Worm (Caenorhabditis elegans) whole organism, L2 larva: ENCODE results near the gene C18B10.6.
A peak's percentile ranks its signal among the peaks of the same experiment; 100 is the strongest.
"Not testable (repeated sequence)": the region's sequence is repeated elsewhere in the genome, so short reads cannot be mapped to it uniquely, and the experiment has no call there.

Experiments
- alr-1 ChIP-seq: fragments of 150-350 bp; optimal IDR thresholded peaks from 2 replicates; lab custom pipeline; 2014; ENCODE audit warnings: missing biosample characterization, missing genetic modification characterization
- aly-2 ChIP-seq: fragments of 150-350 bp; optimal IDR thresholded peaks from 2 replicates; lab custom pipeline; 2014; ENCODE audit warnings: missing biosample characterization, missing genetic modification characterization
- ama-1 ChIP-seq: fragments of 150-350 bp; optimal IDR thresholded peaks from 2 replicates; lab custom pipeline; 2018; ENCODE audit warnings: inconsistent platforms
- ceh-82 ChIP-seq: fragments of 150-350 bp; optimal IDR thresholded peaks from 2 replicates; lab custom pipeline; 2014; ENCODE audit warnings: missing biosample characterization, missing genetic modification characterization
- dmd-4 ChIP-seq: sonication (generic microtip); optimal IDR thresholded peaks from 2 replicates; lab custom pipeline; 2017; ENCODE audit warnings: missing biosample characterization, missing genetic modification characterization
- egl-27 ChIP-seq: sonication (generic microtip); optimal IDR thresholded peaks from 3 replicates; lab custom pipeline; 2017; ENCODE audit warnings: missing biosample characterization, missing genetic modification reagents, missing genetic modification characterization
- elt-1 ChIP-seq: fragments of 150-350 bp; optimal IDR thresholded peaks from 2 replicates; lab custom pipeline; 2014; ENCODE audit warnings: missing biosample characterization, missing genetic modification characterization
- elt-3 ChIP-seq: sonication (generic microtip); optimal IDR thresholded peaks from 2 replicates; lab custom pipeline; 2017; ENCODE audit warnings: missing biosample characterization, missing genetic modification characterization
- fos-1 ChIP-seq: fragments of 150-350 bp; optimal IDR thresholded peaks from 2 replicates; lab custom pipeline; 2014; ENCODE audit warnings: missing biosample characterization, missing genetic modification characterization
- gmeb-1 ChIP-seq: fragments of 150-350 bp; optimal IDR thresholded peaks from 2 replicates; lab custom pipeline; 2014; ENCODE audit warnings: missing biosample characterization, missing genetic modification characterization
- lin-11 ChIP-seq: fragments of 150-350 bp; sonication (generic microtip); optimal IDR thresholded peaks from 2 replicates; lab custom pipeline; 2014; ENCODE audit warnings: missing biosample characterization, missing genetic modification characterization, inconsistent platforms, mixed read lengths
- lin-13 ChIP-seq: fragments of 150-350 bp; optimal IDR thresholded peaks from 2 replicates; lab custom pipeline; 2014; ENCODE audit warnings: missing biosample characterization, missing genetic modification reagents, missing genetic modification characterization
- lin-39 ChIP-seq: fragments of 150-350 bp; optimal IDR thresholded peaks from 2 replicates; lab custom pipeline; 2014; ENCODE audit warnings: missing biosample characterization, missing genetic modification reagents, missing genetic modification characterization
- mab-5 ChIP-seq: fragments of 150-350 bp; optimal IDR thresholded peaks from 2 replicates; lab custom pipeline; 2014; ENCODE audit warnings: missing biosample characterization, missing genetic modification characterization
- mbf-1 ChIP-seq: sonication (generic microtip); optimal IDR thresholded peaks from 2 replicates; lab custom pipeline; 2017; ENCODE audit warnings: missing biosample characterization, missing genetic modification characterization
- mdl-1 ChIP-seq, 2 experiments: fragments of 150-350 bp in 1 of 2; sonication (generic microtip) in 1 of 2; optimal IDR thresholded peaks; 2 replicates each; lab custom pipeline; 2017; ENCODE audit warnings: missing biosample characterization in 2 of 2, missing genetic modification characterization in 2 of 2
- nhr-10 ChIP-seq: sonication (generic microtip); optimal IDR thresholded peaks from 2 replicates; lab custom pipeline; 2017; ENCODE audit warnings: missing biosample characterization, missing genetic modification characterization
- nhr-11 ChIP-seq: fragments of 150-350 bp; optimal IDR thresholded peaks from 2 replicates; lab custom pipeline; 2014; ENCODE audit warnings: missing biosample characterization, missing genetic modification characterization
- nhr-12 ChIP-seq: fragments of 150-350 bp; optimal IDR thresholded peaks from 2 replicates; lab custom pipeline; 2014; ENCODE audit warnings: missing biosample characterization, missing genetic modification characterization
- nhr-129 ChIP-seq: fragments of 150-350 bp; optimal IDR thresholded peaks from 2 replicates; lab custom pipeline; 2014; ENCODE audit warnings: missing biosample characterization, missing genetic modification characterization
- nhr-21 ChIP-seq: fragments of 150-350 bp; optimal IDR thresholded peaks from 2 replicates; lab custom pipeline; 2014; ENCODE audit warnings: missing biosample characterization, missing genetic modification characterization
- nhr-23 ChIP-seq: fragments of 150-350 bp; optimal IDR thresholded peaks from 2 replicates; lab custom pipeline; 2014; ENCODE audit warnings: missing biosample characterization, missing genetic modification reagents, missing genetic modification characterization
- nhr-237 ChIP-seq: fragments of 150-350 bp; optimal IDR thresholded peaks from 2 replicates; lab custom pipeline; 2014; ENCODE audit warnings: missing biosample characterization, missing genetic modification characterization
- nhr-25 ChIP-seq: fragments of 150-350 bp; sonication (generic microtip); optimal IDR thresholded peaks from 3 replicates; lab custom pipeline; 2014; ENCODE audit warnings: missing biosample characterization, missing genetic modification characterization
- nhr-77 ChIP-seq: fragments of 150-350 bp; optimal IDR thresholded peaks from 2 replicates; lab custom pipeline; 2014; ENCODE audit warnings: missing biosample characterization, missing genetic modification characterization
- peb-1 ChIP-seq: fragments of 150-350 bp; optimal IDR thresholded peaks from 2 replicates; lab custom pipeline; 2014; ENCODE audit warnings: missing biosample characterization, missing genetic modification characterization
- sem-4 ChIP-seq: fragments of 150-350 bp; optimal IDR thresholded peaks from 2 replicates; lab custom pipeline; 2014; ENCODE audit warnings: missing biosample characterization, missing genetic modification reagents, missing genetic modification characterization
- sma-3 ChIP-seq: sonication (generic microtip); optimal IDR thresholded peaks from 2 replicates; lab custom pipeline; 2016; ENCODE audit warnings: missing genetic modification reagents, missing genetic modification characterization, missing compliant biosample characterization
- sma-9 ChIP-seq, 2 experiments: fragments of 150-350 bp in 1 of 2; sonication (generic microtip) in 1 of 2; optimal IDR thresholded peaks; 2 replicates each; lab custom pipeline; 2014 to 2016; ENCODE audit warnings: missing genetic modification characterization in 2 of 2, mild to moderate bottlenecking in 1 of 2, missing biosample characterization in 1 of 2, missing compliant biosample characterization in 1 of 2, missing genetic modification reagents in 1 of 2, moderate library complexity in 1 of 2
- snpc-4 ChIP-seq: fragments of 150-350 bp; optimal IDR thresholded peaks from 2 replicates; lab custom pipeline; 2014; ENCODE audit warnings: missing biosample characterization, missing genetic modification characterization
- unc-39 ChIP-seq: fragments of 150-350 bp; optimal IDR thresholded peaks from 2 replicates; lab custom pipeline; 2014; ENCODE audit warnings: missing biosample characterization, missing genetic modification characterization
- unc-62 ChIP-seq: fragments of 150-350 bp; optimal IDR thresholded peaks from 2 replicates; lab custom pipeline; 2014; ENCODE audit warnings: missing biosample characterization, missing genetic modification reagents, missing genetic modification characterization
- zag-1 ChIP-seq: fragments of 150-350 bp; optimal IDR thresholded peaks from 2 replicates; lab custom pipeline; 2014; ENCODE audit warnings: missing biosample characterization, missing genetic modification characterization
- ztf-1 ChIP-seq: fragments of 200-800 bp; sonication (Bioruptor generic); conservative IDR thresholded peaks from 2 replicates; pipeline ENCODE4 v1.3.6; 2022; ENCODE audit warnings: missing genetic modification characterization, missing compliant biosample characterization
- ztf-4 ChIP-seq: fragments of 150-350 bp; optimal IDR thresholded peaks from 2 replicates; lab custom pipeline; 2014; ENCODE audit warnings: missing biosample characterization, missing genetic modification characterization

Gene C18B10.6

DNA sequence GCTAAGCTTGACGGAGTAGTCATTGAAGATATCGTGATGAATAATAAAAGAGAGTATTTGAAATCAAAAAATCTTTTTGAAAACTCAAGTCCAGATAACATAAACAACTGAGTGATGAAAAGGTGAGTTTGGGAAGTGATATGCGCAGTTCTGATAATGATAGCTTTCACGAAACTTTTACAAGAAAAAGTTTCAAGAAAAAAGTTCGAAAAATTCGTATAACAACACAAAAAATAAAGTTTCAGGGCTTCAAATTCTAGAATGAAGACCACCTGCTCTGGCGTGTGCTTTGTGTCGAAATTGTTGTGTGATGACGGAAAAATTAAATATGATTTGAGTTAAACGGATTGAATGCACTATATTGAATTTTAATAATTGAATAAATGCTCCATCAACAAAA lies 39.2 kb upstream of the C18B10.6 start, which contains the start of gene srb-19:
Gene srb-19, minus strand, starts transcription at position 101 of the 400 bp plus-strand sequence.
- TF ChIP-seq aly-2 (tag; lab: Kevin White, UChicago): no peak

DNA sequence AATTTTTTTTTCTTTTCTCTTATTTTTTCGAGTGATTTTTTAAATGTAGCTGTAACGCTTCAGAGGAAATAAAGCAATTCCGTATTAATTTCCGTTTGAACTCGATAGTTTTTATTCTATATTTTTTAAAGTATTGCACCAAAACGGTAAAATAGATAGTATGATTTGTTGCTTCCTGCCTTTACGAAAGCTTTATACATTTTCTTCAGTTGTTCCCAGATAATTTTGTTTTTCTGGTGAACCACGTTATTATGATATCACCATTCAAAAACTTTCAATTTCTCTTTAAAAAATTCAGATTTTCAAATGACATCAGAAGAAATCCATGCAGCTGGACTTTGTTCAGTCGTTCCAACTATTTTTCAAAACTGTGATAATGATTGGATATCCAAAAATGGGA lies 34.1 kb upstream of the C18B10.6 start, which contains the start of gene srb-18:
Gene srb-18, plus strand, starts transcription at position 301 of the 400 bp plus-strand sequence.
- no peak for TF ChIP-seq nhr-11 (tag; lab: Kevin White, UChicago)
- no peak for TF ChIP-seq nhr-77 (tag; lab: Kevin White, UChicago)
- TF ChIP-seq gmeb-1 (tag; lab: Kevin White, UChicago): no peak
- TF ChIP-seq zag-1 (tag; lab: Kevin White, UChicago): no peak
- TF ChIP-seq mbf-1 (tag; lab: Kevin White, UChicago): no peak
- no peak for TF ChIP-seq elt-3
- no peak for TF ChIP-seq sma-3
- TF ChIP-seq nhr-23 (tag; lab: Kevin White, UChicago): no peak
- TF ChIP-seq elt-1 (tag; lab: Kevin White, UChicago): no peak
- no peak for TF ChIP-seq nhr-25
- TF ChIP-seq peb-1 (tag; lab: Kevin White, UChicago): no peak
- TF ChIP-seq nhr-10: no peak
- no peak for TF ChIP-seq ceh-82 (tag; lab: Kevin White, UChicago)
- no peak for TF ChIP-seq ztf-4
- TF ChIP-seq, all 48 proteins: peak for 0

DNA sequence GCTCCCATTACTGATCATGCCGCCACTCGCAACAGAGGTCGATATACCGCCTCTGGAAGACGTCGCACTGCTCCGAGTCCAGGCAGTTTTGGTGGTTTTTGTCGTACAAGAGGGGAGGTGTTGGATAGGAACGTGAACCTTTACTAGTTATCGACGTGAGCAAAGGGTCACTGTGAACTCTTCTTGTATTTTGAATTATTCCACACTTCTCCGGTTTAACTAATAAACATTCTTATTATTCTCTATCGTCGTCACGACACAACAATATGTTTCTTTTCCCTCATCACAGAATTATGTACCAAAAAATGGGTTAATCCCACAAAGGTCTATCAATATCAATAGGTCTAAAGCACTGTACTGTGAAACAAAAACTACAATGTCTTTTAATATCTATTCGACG lies 30.6 kb upstream of the C18B10.6 start, which contains the start of gene nhr-171:
Gene nhr-171, plus strand, starts transcription at position 301 of the 400 bp plus-strand sequence.
- TF ChIP-seq lin-11 (tag; lab: Kevin White, UChicago); alr-1 (tag; lab: Kevin White, UChicago); unc-62 (GFP tag; lab: Kevin White, UChicago): not testable (repeated sequence)

DNA sequence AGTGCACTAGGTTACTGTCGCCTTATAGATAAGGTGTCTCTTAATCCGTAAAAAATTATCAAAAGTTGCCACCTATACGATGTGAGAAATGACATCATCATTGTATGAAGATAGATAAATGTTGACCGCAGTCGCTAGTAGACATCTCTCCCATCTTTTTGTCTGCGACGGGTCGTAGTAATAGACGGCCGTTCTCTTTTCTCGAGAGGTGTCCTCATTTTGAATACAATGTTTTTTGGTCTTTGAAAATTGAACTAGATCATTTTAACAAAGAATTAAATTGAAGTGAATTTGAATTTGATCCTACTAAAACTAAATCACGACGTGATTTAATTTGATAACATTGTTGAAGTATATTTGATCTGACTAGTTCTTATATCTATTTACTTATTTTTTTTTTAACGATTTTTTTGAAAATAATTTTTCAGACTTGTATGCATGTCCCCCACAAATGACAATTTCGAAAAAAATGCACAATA lies 27.8 kb upstream of the C18B10.6 start, which contains the start of the genes str-31 and nhr-172:
Gene str-31, minus strand, starts transcription at position 101 of the 479 bp plus-strand sequence.
Gene nhr-172, plus strand, starts transcription at position 429 of the 479 bp plus-strand sequence.
- TF ChIP-seq sma-9 (GFP tag; optimal IDR thresholded peaks at IDR 0.05; lab: Kevin White, UChicago): peak; percentile 1
- no peak for TF ChIP-seq sma-9 (tag; optimal IDR thresholded peaks at IDR 0.05; lab: Kevin White, UChicago)
- TF ChIP-seq nhr-10: no peak

DNA sequence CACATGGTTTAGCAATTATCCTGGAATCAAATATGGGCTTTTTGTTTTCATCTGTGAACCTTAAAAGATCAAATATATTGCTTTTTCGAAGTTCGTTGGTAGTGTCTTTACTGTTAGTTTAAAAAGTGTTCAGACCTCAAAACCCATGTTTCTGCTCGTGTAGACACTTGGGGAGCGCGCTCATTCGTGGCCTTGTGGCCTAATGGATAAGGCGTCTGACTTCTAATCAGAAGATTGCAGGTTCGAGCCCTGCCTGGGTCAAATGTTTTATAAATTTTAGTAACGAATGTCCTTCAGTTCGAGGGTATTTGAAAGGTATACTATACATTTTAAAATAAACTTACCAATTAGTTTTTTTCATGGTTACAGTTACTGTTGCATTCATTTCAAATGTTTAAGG lies 25.4 kb upstream of the C18B10.6 start:
- no peak for TF ChIP-seq aly-2 (tag; lab: Kevin White, UChicago)
- no peak for TF ChIP-seq gmeb-1 (tag; lab: Kevin White, UChicago)
- peak; percentile 34 for TF ChIP-seq sma-9 (GFP tag; optimal IDR thresholded peaks at IDR 0.05; lab: Kevin White, UChicago)
- no peak for TF ChIP-seq sma-9 (tag; optimal IDR thresholded peaks at IDR 0.05; lab: Kevin White, UChicago)
- no peak for TF ChIP-seq nhr-237 (tag; lab: Kevin White, UChicago)
- TF ChIP-seq nhr-21 (tag; lab: Kevin White, UChicago): peak; percentile 10
- no peak for TF ChIP-seq nhr-11 (tag; lab: Kevin White, UChicago)
- TF ChIP-seq lin-39: no peak
- no peak for TF ChIP-seq nhr-129

DNA sequence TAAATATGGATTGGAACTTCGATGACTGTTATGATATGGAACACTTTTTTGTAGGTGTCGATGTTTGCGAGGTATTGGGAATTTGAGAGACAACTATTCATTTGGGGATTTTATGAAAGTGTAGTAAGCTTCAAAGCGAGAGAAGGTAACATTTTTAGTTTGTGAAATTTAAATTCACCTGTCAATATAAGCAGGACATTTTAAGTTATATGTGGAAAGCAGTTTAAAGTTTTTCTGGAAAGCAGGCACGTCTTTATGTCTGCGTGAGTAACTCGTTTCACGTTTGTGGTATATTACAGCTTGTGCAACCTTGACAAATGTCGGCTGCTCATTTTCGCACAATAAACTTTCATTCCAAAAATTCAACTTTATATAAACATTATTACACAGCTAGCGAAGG lies 23.4 kb upstream of the C18B10.6 start, which contains the start of gene srh-229:
Gene srh-229, minus strand, starts transcription at position 101 of the 400 bp plus-strand sequence.
- TF ChIP-seq nhr-12 (tag; lab: Kevin White, UChicago) (no peak), egl-27 (tag; lab: Kevin White, UChicago) (no peak), ceh-82 (tag; lab: Kevin White, UChicago) (no peak), mab-5 (tag; lab: Kevin White, UChicago) (no peak), sma-3 (no peak), sem-4 (tag; lab: Kevin White, UChicago) (no peak), ama-1 (no peak), dmd-4 (no peak), ztf-1 (GFP tag; lab: Robert Waterston, UW) (no peak), alr-1 (tag; lab: Kevin White, UChicago) (no peak)
- TF ChIP-seq, all 48 proteins: peak for 0

DNA sequence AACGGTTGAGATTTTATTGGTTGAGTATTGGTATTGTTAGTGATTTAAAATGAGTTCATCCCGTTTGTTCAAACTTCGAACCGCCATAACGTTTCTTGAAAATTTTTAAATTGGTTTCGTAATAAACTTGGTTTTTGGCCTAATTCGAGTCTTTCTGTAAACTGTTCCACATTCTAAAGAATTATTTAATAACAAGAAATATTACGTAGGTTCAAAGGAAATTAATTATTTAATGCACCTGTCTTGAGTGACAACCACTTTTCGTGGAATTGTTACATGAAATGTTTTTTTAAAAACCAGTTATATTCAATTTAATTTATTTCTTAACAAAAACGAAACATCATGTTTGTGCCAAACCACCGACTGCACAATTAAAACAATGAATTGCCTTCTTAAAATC lies 20.3 kb upstream of the C18B10.6 start:
- no peak for TF ChIP-seq unc-39
- TF ChIP-seq fos-1 (tag; lab: Kevin White, UChicago): no peak
- no peak for TF ChIP-seq lin-13
- no peak for TF ChIP-seq nhr-11 (tag; lab: Kevin White, UChicago)
- no peak for TF ChIP-seq mdl-1 (tag; optimal IDR thresholded peaks at IDR 0.05; lab: Kevin White, UChicago)
- no peak for TF ChIP-seq unc-62 (GFP tag; lab: Kevin White, UChicago)
- TF ChIP-seq snpc-4 (tag; lab: Kevin White, UChicago): no peak
- TF ChIP-seq lin-11 (tag; lab: Kevin White, UChicago): no peak
- no peak for TF ChIP-seq nhr-77 (tag; lab: Kevin White, UChicago)
- TF ChIP-seq ztf-4: no peak
- no peak for TF ChIP-seq nhr-129
